Worm (Caenorhabditis elegans) whole organism, early embryonic: Measurements from ENCODE around the gene ser-2.

ENCODE experiments used
- B0310.2 ChIP-seq: sonication (generic microtip); optimal IDR thresholded peaks from 2 replicates; lab custom pipeline; 2016; ENCODE audit warnings: mild to moderate bottlenecking, missing genetic modification characterization, missing compliant biosample characterization
- F13C5.2 ChIP-seq: sonication (generic microtip); optimal IDR thresholded peaks from 2 replicates; lab custom pipeline; 2017; ENCODE audit warnings: mild to moderate bottlenecking, missing genetic modification characterization, inconsistent platforms, missing compliant biosample characterization
- aly-1 ChIP-seq: sonication (generic microtip); optimal IDR thresholded peaks from 2 replicates; lab custom pipeline; 2016; ENCODE audit warnings: missing genetic modification characterization, missing compliant biosample characterization
- ama-1 ChIP-seq: fragments of 150-350 bp; optimal IDR thresholded peaks from 2 replicates; lab custom pipeline; 2014
- ceh-13 ChIP-seq: fragments of 200-800 bp; sonication (Bioruptor generic); optimal IDR thresholded peaks from 2 replicates; lab custom pipeline; 2018; ENCODE audit warnings: mild to moderate bottlenecking, missing genetic modification characterization, missing compliant biosample characterization
- ceh-36 ChIP-seq: sonication (generic microtip); optimal IDR thresholded peaks from 2 replicates; lab custom pipeline; 2016; ENCODE audit warnings: missing genetic modification characterization, inconsistent platforms, missing compliant biosample characterization
- ets-7 ChIP-seq: sonication (generic microtip); optimal IDR thresholded peaks from 2 replicates; lab custom pipeline; 2016; ENCODE audit warnings: missing genotype, missing genetic modification characterization, missing compliant biosample characterization
- flt-1 ChIP-seq: fragments of 200-800 bp; sonication (Bioruptor generic); IDR thresholded peaks from 2 replicates; pipeline ENCODE4 v1.3.6; 2022; ENCODE audit warnings: missing genetic modification characterization, missing compliant biosample characterization
- hmbx-1 ChIP-seq: sonication (generic microtip); optimal IDR thresholded peaks from 2 replicates; lab custom pipeline; 2016; ENCODE audit warnings: mild to moderate bottlenecking, missing genetic modification characterization, missing compliant biosample characterization
- hmg-4 ChIP-seq: fragments of 200-800 bp; sonication (Bioruptor generic); optimal IDR thresholded peaks from 2 replicates; lab custom pipeline; 2018; ENCODE audit warnings: mild to moderate bottlenecking, missing genetic modification characterization, missing compliant biosample characterization
- hnd-1 ChIP-seq: sonication (generic microtip); optimal IDR thresholded peaks from 2 replicates; lab custom pipeline; 2016; ENCODE audit warnings: missing genetic modification characterization, missing compliant biosample characterization
- pes-1 ChIP-seq: fragments of 200-800 bp; sonication (Bioruptor generic); IDR thresholded peaks from 2 replicates; pipeline ENCODE4 v1.3.6; 2022; ENCODE audit warnings: missing genetic modification reagents, missing genetic modification characterization, missing compliant biosample characterization
- scrt-1 ChIP-seq: fragments of 200-800 bp; sonication (Bioruptor generic); IDR thresholded peaks from 2 replicates; pipeline ENCODE4 v1.3.6; 2022; ENCODE audit warnings: missing genetic modification characterization, missing compliant biosample characterization
- sea-1 ChIP-seq: fragments of 200-800 bp; sonication (Bioruptor generic); conservative IDR thresholded peaks from 2 replicates; pipeline ENCODE4 v1.3.6; 2022; ENCODE audit warnings: missing genetic modification characterization, missing compliant biosample characterization
- tbx-11 ChIP-seq: fragments of 200-800 bp; sonication (Bioruptor generic); IDR thresholded peaks from 2 replicates; pipeline ENCODE4 v1.3.6; 2022; ENCODE audit warnings: missing genetic modification characterization, missing compliant biosample characterization
- tbx-37 ChIP-seq: fragments of 200-800 bp; sonication (Bioruptor generic); conservative IDR thresholded peaks from 2 replicates; pipeline ENCODE4 v1.3.6; 2022; ENCODE audit warnings: missing genetic modification reagents, missing genetic modification characterization, missing compliant biosample characterization
- tra-4 ChIP-seq: sonication (generic microtip); optimal IDR thresholded peaks from 2 replicates; lab custom pipeline; 2017; ENCODE audit warnings: missing genetic modification characterization, missing compliant biosample characterization

The ser-2 gene

ce11 chrX:15328343-15328742 is 25.6 kb upstream of the ser-2 start:
- no peak for TF ChIP-seq B0310.2 (tag; lab: Kevin White, UChicago)

ce11 chrX:15327238-15327637 is 24.5 kb upstream of the ser-2 start:
- TF ChIP-seq tra-4 (tag; lab: Kevin White, UChicago) = no peak

DNA sequence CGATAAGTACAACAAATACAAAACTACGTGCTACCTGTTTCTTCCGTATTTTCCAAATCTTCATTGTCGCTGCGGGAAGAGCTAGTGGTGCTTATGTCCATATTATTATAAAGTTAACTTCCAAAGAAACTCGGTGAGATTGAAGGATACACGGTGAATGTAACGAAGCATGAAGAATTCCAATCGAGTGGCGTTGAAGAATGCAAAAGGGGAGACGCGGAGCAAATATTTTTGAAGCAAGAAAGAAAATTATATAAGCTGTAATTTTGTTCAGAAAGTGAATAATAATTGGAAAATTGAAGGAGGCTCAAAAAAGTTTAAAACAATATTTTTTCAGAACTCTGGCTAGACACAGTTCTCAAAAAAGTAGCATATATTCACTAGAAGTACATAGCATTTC is 22.9 kb upstream of the ser-2 start, which contains the start of gene Y15E3A.3:
Y15E3A.3 (minus strand) TSS at position 101 of the 400 bp plus-strand sequence.
- TF ChIP-seq sea-1 (GFP tag; lab: Robert Waterston, UW) (no peak), B0310.2 (tag; lab: Kevin White, UChicago) (no peak), tra-4 (tag; lab: Kevin White, UChicago) (no peak), pes-1 (GFP tag; lab: Robert Waterston, UW) (no peak), tbx-37 (GFP tag; lab: Robert Waterston, UW) (no peak), tbx-11 (no peak), hmg-4 (no peak), scrt-1 (GFP tag; lab: Robert Waterston, UW) (no peak), hnd-1 (tag; lab: Kevin White, UChicago) (no peak)

- TF ChIP-seq hnd-1 (tag; lab: Kevin White, UChicago) (no peak), aly-1 (tag; lab: Kevin White, UChicago) (no peak), tbx-11 (no peak)
Measured at ce11 chrX:15321791-15322190, 19.0 kb upstream of the ser-2 start.

DNA sequence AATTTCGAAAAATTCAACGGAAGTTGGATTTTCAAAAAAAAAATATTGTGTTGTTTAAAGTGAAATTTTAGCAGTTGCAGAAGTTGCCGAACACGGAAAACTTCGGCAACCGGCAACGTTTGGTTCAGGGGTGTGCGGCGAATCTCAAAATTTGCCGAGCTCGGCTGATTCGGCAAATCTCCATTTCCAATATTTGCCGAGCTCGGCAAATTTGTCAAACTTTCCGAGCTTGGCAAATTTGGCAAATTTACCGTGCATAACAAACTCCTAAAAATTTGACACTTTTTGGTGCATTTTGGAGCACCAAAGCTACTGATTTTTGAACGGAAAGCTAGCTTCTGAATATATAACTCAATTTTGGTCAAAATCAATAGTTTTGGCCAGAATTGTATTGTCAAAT is 18.5 kb upstream of the ser-2 start:
- no peak for TF ChIP-seq hmbx-1 (tag; lab: Kevin White, UChicago)
- no peak for TF ChIP-seq scrt-1 (GFP tag; lab: Robert Waterston, UW)
- no peak for TF ChIP-seq ets-7
- no peak for TF ChIP-seq ama-1 (lab: Kevin White, UChicago)
- no peak for TF ChIP-seq tbx-37 (GFP tag; lab: Robert Waterston, UW)
- no peak for TF ChIP-seq pes-1 (GFP tag; lab: Robert Waterston, UW)
- no peak for TF ChIP-seq B0310.2 (tag; lab: Kevin White, UChicago)

DNA sequence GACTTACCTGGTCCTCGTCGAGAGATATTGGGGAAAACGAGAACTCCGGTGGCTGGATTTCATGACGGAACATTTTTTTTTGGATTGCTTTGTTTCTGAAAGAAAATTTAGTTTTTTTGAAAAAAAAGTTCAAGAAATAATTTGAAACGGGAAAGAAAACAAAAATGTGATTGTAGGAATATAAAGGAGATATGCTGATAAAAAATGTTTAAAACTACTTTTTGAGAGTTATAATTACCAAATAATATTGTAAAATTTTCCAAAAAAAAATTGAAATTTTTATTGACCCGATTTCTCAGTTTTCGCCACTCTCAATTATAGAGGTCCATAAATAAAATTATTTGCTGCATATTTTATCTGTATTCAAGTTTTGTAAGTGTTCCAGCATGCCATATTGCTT is 14.4 kb upstream of the ser-2 start, which contains the start of gene glb-28:
glb-28 (minus strand) TSS at position 101 of the 400 bp plus-strand sequence.
- no peak for TF ChIP-seq tbx-37 (GFP tag; lab: Robert Waterston, UW)
- TF ChIP-seq F13C5.2 (tag; lab: Kevin White, UChicago) = no peak
- TF ChIP-seq hmg-4 = no peak
- no peak for TF ChIP-seq flt-1 (GFP tag; lab: Robert Waterston, UW)
- no peak for TF ChIP-seq scrt-1 (GFP tag; lab: Robert Waterston, UW)
- no peak for TF ChIP-seq tra-4 (tag; lab: Kevin White, UChicago)
- TF ChIP-seq tbx-11 = no peak
- TF ChIP-seq ets-7 = no peak
- TF ChIP-seq hmbx-1 (tag; lab: Kevin White, UChicago) = no peak
- TF ChIP-seq ceh-13 (GFP tag; lab: Kevin White, UChicago) = no peak
- no peak for TF ChIP-seq sea-1 (GFP tag; lab: Robert Waterston, UW)
- no peak for TF ChIP-seq B0310.2 (tag; lab: Kevin White, UChicago)
- no peak for TF ChIP-seq aly-1 (tag; lab: Kevin White, UChicago)
- TF ChIP-seq hnd-1 (tag; lab: Kevin White, UChicago) = no peak

ce11 chrX:15312681-15313080 is 9.9 kb upstream of the ser-2 start:
- TF ChIP-seq scrt-1 (GFP tag; lab: Robert Waterston, UW) = no peak
- TF ChIP-seq tbx-37 (GFP tag; lab: Robert Waterston, UW) = no peak
- no peak for TF ChIP-seq sea-1 (GFP tag; lab: Robert Waterston, UW)
- TF ChIP-seq ceh-36 (tag; lab: Kevin White, UChicago) = no peak
- no peak for TF ChIP-seq hnd-1 (tag; lab: Kevin White, UChicago)
- TF ChIP-seq hmg-4 = no peak
- TF ChIP-seq F13C5.2 (tag; lab: Kevin White, UChicago) = no peak
- no peak for TF ChIP-seq ama-1 (lab: Kevin White, UChicago)

ce11 chrX:15312073-15312472 is 9.3 kb upstream of the ser-2 start:
- TF ChIP-seq hmbx-1 (tag; lab: Kevin White, UChicago) (no peak), tra-4 (tag; lab: Kevin White, UChicago) (no peak), ceh-13 (GFP tag; lab: Kevin White, UChicago) (no peak), tbx-11 (no peak), hnd-1 (tag; lab: Kevin White, UChicago) (no peak), sea-1 (GFP tag; lab: Robert Waterston, UW) (no peak), aly-1 (tag; lab: Kevin White, UChicago) (no peak), F13C5.2 (tag; lab: Kevin White, UChicago) (no peak), flt-1 (GFP tag; lab: Robert Waterston, UW) (no peak), scrt-1 (GFP tag; lab: Robert Waterston, UW) (no peak), pes-1 (GFP tag; lab: Robert Waterston, UW) (no peak), ama-1 (lab: Kevin White, UChicago) (no peak), hmg-4 (no peak), B0310.2 (tag; lab: Kevin White, UChicago) (no peak)

- no peak for TF ChIP-seq hnd-1 (tag; lab: Kevin White, UChicago)
- TF ChIP-seq sea-1 (GFP tag; lab: Robert Waterston, UW) = no peak
- TF ChIP-seq tbx-11 = no peak
- no peak for TF ChIP-seq F13C5.2 (tag; lab: Kevin White, UChicago)
- TF ChIP-seq scrt-1 (GFP tag; lab: Robert Waterston, UW) = no peak
- TF ChIP-seq hmbx-1 (tag; lab: Kevin White, UChicago) = no peak
- no peak for TF ChIP-seq ceh-13 (GFP tag; lab: Kevin White, UChicago)
- no peak for TF ChIP-seq tbx-37 (GFP tag; lab: Robert Waterston, UW)
- no peak for TF ChIP-seq tra-4 (tag; lab: Kevin White, UChicago)
- no peak for TF ChIP-seq B0310.2 (tag; lab: Kevin White, UChicago)
- TF ChIP-seq aly-1 (tag; lab: Kevin White, UChicago) = no peak
- TF ChIP-seq flt-1 (GFP tag; lab: Robert Waterston, UW) = no peak
- no peak for TF ChIP-seq hmg-4
- no peak for TF ChIP-seq ceh-36 (tag; lab: Kevin White, UChicago)
Measured at ce11 chrX:15310986-15311385, 8.2 kb upstream of the ser-2 start.
